Worm (Caenorhabditis elegans) whole organism, late embryonic: Measurements from ENCODE around the gene cpna-2.

ENCODE experiments used
- C08G9.2 ChIP-seq: sonication (generic microtip); optimal IDR thresholded peaks from 2 replicates; lab custom pipeline; 2016; ENCODE audit warnings: mild to moderate bottlenecking, missing genetic modification characterization, moderate library complexity, missing compliant biosample characterization
- K02D7.2 ChIP-seq: sonication (generic microtip); optimal IDR thresholded peaks from 2 replicates; lab custom pipeline; 2017; ENCODE audit warnings: mild to moderate bottlenecking, missing genetic modification characterization, missing compliant biosample characterization
- ceh-14 ChIP-seq: sonication (generic microtip); optimal IDR thresholded peaks from 2 replicates; lab custom pipeline; 2016; ENCODE audit warnings: missing genotype, missing genetic modification characterization, missing compliant biosample characterization
- ceh-18 ChIP-seq: sonication (generic microtip); optimal IDR thresholded peaks from 2 replicates; lab custom pipeline; 2016; ENCODE audit warnings: missing genetic modification characterization, missing compliant biosample characterization
- ceh-19 ChIP-seq: fragments of 200-800 bp; sonication (Bioruptor generic); optimal IDR thresholded peaks from 2 replicates; lab custom pipeline; 2018; ENCODE audit warnings: mild to moderate bottlenecking, missing genetic modification characterization, missing compliant biosample characterization
- ceh-2 ChIP-seq: sonication (generic microtip); optimal IDR thresholded peaks from 2 replicates; lab custom pipeline; 2016; ENCODE audit warnings: missing genotype, missing genetic modification characterization, missing compliant biosample characterization
- ceh-22 ChIP-seq: sonication (generic microtip); optimal IDR thresholded peaks from 2 replicates; lab custom pipeline; 2017; ENCODE audit warnings: missing biosample characterization, missing genetic modification characterization
- ceh-24 ChIP-seq: sonication (generic microtip); optimal IDR thresholded peaks from 2 replicates; lab custom pipeline; 2016; ENCODE audit warnings: mild to moderate bottlenecking, missing genetic modification characterization, missing compliant biosample characterization
- ceh-30 ChIP-seq: fragments of 150-350 bp; optimal IDR thresholded peaks from 2 replicates; lab custom pipeline; 2014; ENCODE audit warnings: missing biosample characterization, missing genetic modification characterization
- ceh-31 ChIP-seq: sonication (generic microtip); optimal IDR thresholded peaks from 2 replicates; lab custom pipeline; 2016; ENCODE audit warnings: missing genetic modification characterization, missing compliant biosample characterization
- ceh-48 ChIP-seq: sonication (generic microtip); optimal IDR thresholded peaks from 2 replicates; lab custom pipeline; 2016; ENCODE audit warnings: missing genetic modification characterization, inconsistent platforms, missing compliant biosample characterization
- ceh-6 ChIP-seq: fragments of 200-800 bp; sonication (Bioruptor generic); optimal IDR thresholded peaks from 2 replicates; lab custom pipeline; 2018; ENCODE audit warnings: mild to moderate bottlenecking, missing genetic modification characterization, missing compliant biosample characterization
- dve-1 ChIP-seq: sonication (generic microtip); optimal IDR thresholded peaks from 2 replicates; lab custom pipeline; 2017; ENCODE audit warnings: antibody characterized with exemption, mild to moderate bottlenecking, missing genetic modification characterization, missing compliant biosample characterization
- eyg-1 ChIP-seq: sonication (generic microtip); optimal IDR thresholded peaks from 2 replicates; lab custom pipeline; 2016; ENCODE audit warnings: missing genotype, missing genetic modification characterization, missing compliant biosample characterization
- fax-1 ChIP-seq: sonication (generic microtip); optimal IDR thresholded peaks from 2 replicates; lab custom pipeline; 2016; ENCODE audit warnings: missing genotype, missing genetic modification characterization, missing compliant biosample characterization
- gmeb-2 ChIP-seq: sonication (generic microtip); optimal IDR thresholded peaks from 2 replicates; lab custom pipeline; 2016; ENCODE audit warnings: missing genetic modification characterization, inconsistent platforms, missing compliant biosample characterization
- hlh-13 ChIP-seq: fragments of 200-800 bp; sonication (Bioruptor generic); optimal IDR thresholded peaks from 2 replicates; lab custom pipeline; 2018; ENCODE audit warnings: mild to moderate bottlenecking, missing genetic modification characterization, missing compliant biosample characterization
- hlh-30 ChIP-seq: sonication (generic microtip); optimal IDR thresholded peaks from 2 replicates; lab custom pipeline; 2017; ENCODE audit warnings: antibody characterized with exemption, missing genetic modification characterization, missing compliant biosample characterization; ENCODE audit not compliant: insufficient read depth
- hlh-6 ChIP-seq: sonication (generic microtip); optimal IDR thresholded peaks from 2 replicates; lab custom pipeline; 2016; ENCODE audit warnings: missing genotype, missing genetic modification characterization, missing compliant biosample characterization
- lim-6 ChIP-seq: sonication (generic microtip); optimal IDR thresholded peaks from 2 replicates; lab custom pipeline; 2016; ENCODE audit warnings: missing genetic modification characterization, missing compliant biosample characterization
- lin-11 ChIP-seq: fragments of 200-800 bp; sonication (Bioruptor generic); optimal IDR thresholded peaks from 2 replicates; lab custom pipeline; 2018; ENCODE audit warnings: mild to moderate bottlenecking, missing genetic modification characterization, missing compliant biosample characterization
- madf-2 ChIP-seq: sonication (generic microtip); optimal IDR thresholded peaks from 2 replicates; lab custom pipeline; 2017; ENCODE audit warnings: missing genetic modification characterization, missing compliant biosample characterization
- nhr-11 ChIP-seq: fragments of 150-350 bp; optimal IDR thresholded peaks from 2 replicates; lab custom pipeline; 2014; ENCODE audit warnings: missing biosample characterization, missing genetic modification characterization
- pat-9 ChIP-seq: fragments of 200-800 bp; sonication (Bioruptor generic); optimal IDR thresholded peaks from 2 replicates; lab custom pipeline; 2018; ENCODE audit warnings: mild to moderate bottlenecking, missing genetic modification characterization, moderate library complexity, missing compliant biosample characterization
- pax-1 ChIP-seq: fragments of 150-350 bp; optimal IDR thresholded peaks from 2 replicates; lab custom pipeline; 2014; ENCODE audit warnings: missing biosample characterization, missing genetic modification characterization
- pha-2 ChIP-seq: sonication (generic microtip); optimal IDR thresholded peaks from 2 replicates; lab custom pipeline; 2017; ENCODE audit warnings: mild to moderate bottlenecking, missing genetic modification characterization, missing compliant biosample characterization
- pha-4 ChIP-seq: fragments of 150-350 bp; optimal IDR thresholded peaks from 2 replicates; lab custom pipeline; 2018; ENCODE audit warnings: missing biosample characterization, missing genetic modification reagents, missing genetic modification characterization
- pros-1 ChIP-seq: fragments of 150-350 bp; optimal IDR thresholded peaks from 2 replicates; lab custom pipeline; 2014; ENCODE audit warnings: missing biosample characterization, missing genetic modification reagents, missing genetic modification characterization
- ref-2 ChIP-seq: sonication (generic microtip); optimal IDR thresholded peaks from 2 replicates; lab custom pipeline; 2016; ENCODE audit warnings: missing genetic modification characterization, missing compliant biosample characterization
- rnt-1 ChIP-seq: sonication (generic microtip); optimal IDR thresholded peaks from 2 replicates; lab custom pipeline; 2016; ENCODE audit warnings: missing genetic modification characterization, missing compliant biosample characterization
- sox-4 ChIP-seq: sonication (generic microtip); optimal IDR thresholded peaks from 2 replicates; lab custom pipeline; 2017; ENCODE audit warnings: mild to moderate bottlenecking, missing genetic modification characterization, inconsistent platforms, missing compliant biosample characterization
- tbx-2 ChIP-seq: sonication (generic microtip); optimal IDR thresholded peaks from 2 replicates; lab custom pipeline; 2016; ENCODE audit warnings: missing genetic modification characterization, missing compliant biosample characterization
- unc-3 ChIP-seq, 2 experiments: fragments of 200-800 bp in 1 of 2; sonication (Bioruptor generic) in 1 of 2; sonication (generic microtip) in 1 of 2; conservative IDR thresholded peaks in 1 of 2; optimal IDR thresholded peaks in 1 of 2; 2 replicates each; pipeline versions ENCODE4 v1.3.6 to Lab custom; 2016 to 2022; ENCODE audit warnings: missing compliant biosample characterization in 2 of 2, missing genetic modification characterization in 2 of 2, missing genetic modification reagents in 1 of 2
- unc-42 ChIP-seq: sonication (generic microtip); optimal IDR thresholded peaks from 2 replicates; lab custom pipeline; 2016; ENCODE audit warnings: missing genotype, missing genetic modification characterization, missing compliant biosample characterization
- unc-55 ChIP-seq: sonication (generic microtip); optimal IDR thresholded peaks from 2 replicates; lab custom pipeline; 2017; ENCODE audit warnings: missing biosample characterization, missing genetic modification reagents, missing genetic modification characterization
- unc-86 ChIP-seq: sonication (generic microtip); optimal IDR thresholded peaks from 2 replicates; lab custom pipeline; 2016; ENCODE audit warnings: missing genetic modification characterization, missing compliant biosample characterization
- zip-5 ChIP-seq: sonication (generic microtip); optimal IDR thresholded peaks from 2 replicates; lab custom pipeline; 2016; ENCODE audit warnings: missing genetic modification characterization, missing compliant biosample characterization

The cpna-2 gene

ce11 chrII:7789605-7790004, 64.9 kb downstream of the cpna-2 start:
- no peak for TF ChIP-seq ref-2 (tag; lab: Kevin White, UChicago)
- no peak for TF ChIP-seq pros-1
- no peak for TF ChIP-seq ceh-19 (GFP tag; lab: Kevin White, UChicago)
- no peak for TF ChIP-seq madf-2 (tag; lab: Kevin White, UChicago)
- no peak for TF ChIP-seq hlh-13
- TF ChIP-seq ceh-30 (tag; lab: Kevin White, UChicago), result no peak

- no peak for TF ChIP-seq hlh-6
- TF ChIP-seq ceh-22 (tag; lab: Kevin White, UChicago), result no peak
- no peak for TF ChIP-seq tbx-2 (tag; lab: Kevin White, UChicago)
- TF ChIP-seq unc-3 (GFP tag; conservative IDR thresholded peaks at IDR 0.05; lab: Robert Waterston, UW), result no peak
- TF ChIP-seq unc-3 (tag; optimal IDR thresholded peaks at IDR 0.05; lab: Kevin White, UChicago), result no peak
- no peak for TF ChIP-seq lin-11
- no peak for TF ChIP-seq unc-55 (GFP tag; lab: Kevin White, UChicago)
- TF ChIP-seq fax-1 (tag; lab: Kevin White, UChicago), result no peak
- no peak for TF ChIP-seq C08G9.2
- TF ChIP-seq eyg-1 (tag; lab: Kevin White, UChicago), result no peak
- no peak for TF ChIP-seq ceh-14
- TF ChIP-seq ceh-18 (tag; lab: Kevin White, UChicago), result no peak
- TF ChIP-seq gmeb-2 (tag; lab: Kevin White, UChicago), result no peak
- TF ChIP-seq lim-6 (tag; lab: Kevin White, UChicago), result no peak
These were observed 65.7 kb downstream of the cpna-2 start, which contains the start of gene srlf-1 for ce11 chrII:7790324-7790898. TSS of gene srlf-1 (plus strand) at chrII:7790591.

- TF ChIP-seq ceh-2 (tag; lab: Kevin White, UChicago) (no peak), hlh-30 (tag; lab: Kevin White, UChicago) (no peak), nhr-11 (tag; lab: Kevin White, UChicago) (no peak), gmeb-2 (tag; lab: Kevin White, UChicago) (no peak), sox-4 (no peak), ceh-14 (no peak), pha-4 (tag; lab: Kevin White, UChicago) (no peak), zip-5 (tag; lab: Kevin White, UChicago) (no peak), ceh-24 (no peak), ceh-6 (GFP tag; lab: Kevin White, UChicago) (no peak), ceh-19 (GFP tag; lab: Kevin White, UChicago) (no peak), ceh-48 (no peak), pax-1 (tag; lab: Kevin White, UChicago) (no peak), K02D7.2 (no peak), hlh-13 (no peak), rnt-1 (no peak)
These were observed 66.8 kb downstream of the cpna-2 start for ce11 chrII:7791408-7792050.

- TF ChIP-seq rnt-1, result no peak
- no peak for TF ChIP-seq ceh-18 (tag; lab: Kevin White, UChicago)
- TF ChIP-seq ceh-19 (GFP tag; lab: Kevin White, UChicago), result no peak
- TF ChIP-seq ceh-14, result no peak
- no peak for TF ChIP-seq sox-4
- TF ChIP-seq unc-42 (tag; lab: Kevin White, UChicago), result no peak
- TF ChIP-seq unc-86 (tag; lab: Kevin White, UChicago), result no peak
- TF ChIP-seq dve-1 (tag; lab: Kevin White, UChicago), result no peak
- no peak for TF ChIP-seq nhr-11 (tag; lab: Kevin White, UChicago)
- TF ChIP-seq pha-2 (tag; lab: Kevin White, UChicago), result no peak
- TF ChIP-seq ceh-30 (tag; lab: Kevin White, UChicago), result no peak
- TF ChIP-seq ceh-31 (tag; lab: Kevin White, UChicago), result no peak
- TF ChIP-seq pax-1 (tag; lab: Kevin White, UChicago), result no peak
- no peak for TF ChIP-seq pha-4 (tag; lab: Kevin White, UChicago)
- TF ChIP-seq pat-9 (tag; lab: Kevin White, UChicago), result no peak
- TF ChIP-seq, all 69 proteins: peak for 0
These were observed 67.8 kb downstream of the cpna-2 start for ce11 chrII:7792514-7792913.
